Fruit fly (Drosophila melanogaster) whole organism, embryonic: ENCODE results near the gene 7B2.

Source experiments
- Adf1 ChIP-seq: fragments of 200-800 bp; sonication (Bioruptor generic); IDR thresholded peaks from 2 replicates; pipeline ENCODE4 v1.3.6; 2022; ENCODE audit warnings: missing biosample characterization, missing genetic modification characterization
- Aef1 ChIP-seq: fragments of 200-800 bp; sonication (Bioruptor generic); IDR thresholded peaks from 3 replicates; pipeline ENCODE4 v1.3.6; 2022; ENCODE audit warnings: missing biosample characterization, missing genetic modification characterization
- BEAF-32 ChIP-seq: fragments of 200-800 bp; sonication (Bioruptor generic); optimal IDR thresholded peaks from 3 replicates; lab custom pipeline; 2017; ENCODE audit warnings: missing biosample characterization, missing genetic modification characterization, mild to moderate bottlenecking, moderate library complexity, missing genetic modification reagents
- CG10267 ChIP-seq: fragments of 200-800 bp; sonication (Bioruptor generic); optimal IDR thresholded peaks from 2 replicates; lab custom pipeline; 2018; ENCODE audit warnings: missing biosample characterization, mild to moderate bottlenecking, missing genetic modification characterization, moderate library complexity
- CG11093 ChIP-seq: fragments of 200-800 bp; sonication (Bioruptor generic); IDR thresholded peaks from 3 replicates; pipeline ENCODE4 v1.3.6; 2022; ENCODE audit warnings: missing biosample characterization, missing genetic modification characterization
- CG1233 ChIP-seq: fragments of 200-800 bp; sonication (Bioruptor generic); optimal IDR thresholded peaks from 4 replicates; lab custom pipeline; 2018; ENCODE audit warnings: missing biosample characterization, mild to moderate bottlenecking, missing genetic modification characterization
- CG13775 ChIP-seq: fragments of 200-800 bp; sonication (Bioruptor generic); optimal IDR thresholded peaks from 3 replicates; lab custom pipeline; 2017; ENCODE audit warnings: missing biosample characterization, mild to moderate bottlenecking, missing genetic modification characterization
- CG14860 ChIP-seq: fragments of 200-800 bp; sonication (Bioruptor generic); IDR thresholded peaks from 3 replicates; pipeline ENCODE4 v1.3.6; 2022; ENCODE audit warnings: missing biosample characterization, missing genetic modification characterization; ENCODE audit not compliant: partially characterized antibody
- CG16815 ChIP-seq: fragments of 200-800 bp; sonication (Bioruptor generic); optimal IDR thresholded peaks from 3 replicates; lab custom pipeline; 2017; ENCODE audit warnings: missing biosample characterization, mild to moderate bottlenecking, missing genetic modification characterization
- CG18476 ChIP-seq: fragments of 200-800 bp; sonication (Bioruptor generic); optimal IDR thresholded peaks from 2 replicates; lab custom pipeline; 2016; ENCODE audit warnings: missing biosample characterization, mild to moderate bottlenecking, missing genetic modification characterization
- CG18599 ChIP-seq: fragments of 200-800 bp; sonication (Bioruptor generic); optimal IDR thresholded peaks from 3 replicates; lab custom pipeline; 2017; ENCODE audit warnings: missing biosample characterization, missing genetic modification characterization, mild to moderate bottlenecking, moderate library complexity, missing genetic modification reagents
- CG2129 ChIP-seq: fragments of 200-800 bp; sonication (Bioruptor generic); IDR thresholded peaks from 2 replicates; pipeline ENCODE4 v1.3.6; 2022; ENCODE audit warnings: missing biosample characterization, missing genetic modification characterization; ENCODE audit not compliant: partially characterized antibody
- CG2712 ChIP-seq: fragments of 200-800 bp; optimal IDR thresholded peaks from 3 replicates; lab custom pipeline; 2019; ENCODE audit warnings: missing biosample characterization, mild to moderate bottlenecking, missing genetic modification characterization, moderate library complexity
- CG2875 ChIP-seq: fragments of 200-800 bp; sonication (Bioruptor generic); optimal IDR thresholded peaks from 2 replicates; lab custom pipeline; 2017; ENCODE audit warnings: missing biosample characterization, mild to moderate bottlenecking, missing genetic modification characterization, missing genetic modification reagents
- CG30431 ChIP-seq: fragments of 200-800 bp; sonication (Bioruptor generic); optimal IDR thresholded peaks from 2 replicates; lab custom pipeline; 2017; ENCODE audit warnings: missing biosample characterization, missing genetic modification characterization
- CG4282 ChIP-seq: fragments of 200-800 bp; sonication (Bioruptor generic); optimal IDR thresholded peaks from 2 replicates; lab custom pipeline; 2016; ENCODE audit warnings: missing biosample characterization, missing genetic modification characterization
- CG8281 ChIP-seq: fragments of 200-800 bp; sonication (Bioruptor generic); optimal IDR thresholded peaks from 2 replicates; lab custom pipeline; 2018; ENCODE audit warnings: missing biosample characterization, mild to moderate bottlenecking, missing genetic modification characterization, moderate library complexity
- CG8290 ChIP-seq, 3 experiments: fragments of 200-800 bp; sonication (Bioruptor generic); optimal IDR thresholded peaks; 2 replicates each; lab custom pipeline; 2016 to 2019; ENCODE audit warnings: missing biosample characterization in 3 of 3, missing genetic modification characterization in 3 of 3, mild to moderate bottlenecking in 2 of 3, moderate library complexity in 1 of 3
- CG8765 ChIP-seq: fragments of 200-800 bp; sonication (Bioruptor generic); IDR thresholded peaks from 2 replicates; pipeline ENCODE4 v1.3.6; 2022; ENCODE audit warnings: missing biosample characterization, missing genetic modification characterization
- CG8944 ChIP-seq: fragments of 200-800 bp; sonication (Bioruptor generic); optimal IDR thresholded peaks from 3 replicates; lab custom pipeline; 2016; ENCODE audit warnings: missing biosample characterization, missing genetic modification characterization
- D19A ChIP-seq: fragments of 200-800 bp; optimal IDR thresholded peaks from 3 replicates; lab custom pipeline; 2019; ENCODE audit warnings: missing biosample characterization, mild to moderate bottlenecking, missing genetic modification characterization, moderate library complexity
- Dip3 ChIP-seq: fragments of 200-800 bp; sonication (Bioruptor generic); optimal IDR thresholded peaks from 3 replicates; lab custom pipeline; 2016; ENCODE audit warnings: missing biosample characterization, missing genetic modification characterization
- Ets97D ChIP-seq: fragments of 200-800 bp; sonication (Bioruptor generic); optimal IDR thresholded peaks from 3 replicates; lab custom pipeline; 2016; ENCODE audit warnings: missing biosample characterization, missing genetic modification characterization
- MESR4 ChIP-seq: fragments of 200-800 bp; sonication (Bioruptor generic); optimal IDR thresholded peaks from 2 replicates; lab custom pipeline; 2018; ENCODE audit warnings: missing biosample characterization, mild to moderate bottlenecking, missing genetic modification characterization, moderate library complexity
- Opbp ChIP-seq: fragments of 200-800 bp; sonication (Bioruptor generic); IDR thresholded peaks from 3 replicates; pipeline ENCODE4 v1.3.6; 2022; ENCODE audit warnings: missing biosample characterization, missing genetic modification characterization; ENCODE audit not compliant: partially characterized antibody
- Ptx1 ChIP-seq: fragments of 200-800 bp; sonication (Bioruptor generic); IDR thresholded peaks from 2 replicates; pipeline ENCODE4 v1.3.6; 2022; ENCODE audit warnings: missing biosample characterization, missing genetic modification characterization
- Six4 ChIP-seq: fragments of 200-800 bp; sonication (Bioruptor generic); optimal IDR thresholded peaks from 2 replicates; lab custom pipeline; 2016; ENCODE audit warnings: missing biosample characterization, missing genetic modification characterization
- Sry-β ChIP-seq: fragments of 200-800 bp; sonication (Bioruptor generic); optimal IDR thresholded peaks from 2 replicates; lab custom pipeline; 2018; ENCODE audit warnings: missing biosample characterization, mild to moderate bottlenecking, missing genetic modification characterization, moderate library complexity
- Ssrp ChIP-seq: fragments of 200-800 bp; sonication (Bioruptor generic); optimal IDR thresholded peaks from 2 replicates; lab custom pipeline; 2018; ENCODE audit warnings: missing biosample characterization, mild to moderate bottlenecking, missing genetic modification characterization, moderate library complexity
- ase ChIP-seq: fragments of 200-800 bp; sonication (Bioruptor generic); IDR thresholded peaks from 3 replicates; pipeline ENCODE4 v1.3.6; 2022; ENCODE audit warnings: missing biosample characterization, missing genetic modification characterization
- bigmax ChIP-seq: fragments of 200-800 bp; sonication (Bioruptor generic); optimal IDR thresholded peaks from 2 replicates; lab custom pipeline; 2018; ENCODE audit warnings: missing biosample characterization, mild to moderate bottlenecking, missing genetic modification characterization
- cas ChIP-seq: fragments of 200-800 bp; sonication (Bioruptor generic); IDR thresholded peaks from 2 replicates; pipeline ENCODE4 v1.3.6; 2022; ENCODE audit warnings: missing biosample characterization, missing genetic modification characterization
- cg ChIP-seq: fragments of 200-800 bp; sonication (Bioruptor generic); optimal IDR thresholded peaks from 3 replicates; lab custom pipeline; 2019; ENCODE audit warnings: missing biosample characterization, mild to moderate bottlenecking, missing genetic modification characterization, moderate library complexity
- chinmo ChIP-seq: fragments of 200-800 bp; sonication (Bioruptor generic); IDR thresholded peaks from 4 replicates; pipeline ENCODE4 v1.3.6; 2022; ENCODE audit warnings: missing biosample characterization, missing genetic modification characterization; ENCODE audit not compliant: partially characterized antibody
- ci ChIP-seq: fragments of 200-800 bp; sonication (Bioruptor generic); IDR thresholded peaks from 3 replicates; pipeline ENCODE4 v1.3.6; 2022; ENCODE audit warnings: missing biosample characterization, missing genetic modification characterization
- fru ChIP-seq: fragments of >200 bp; optimal IDR thresholded peaks from 2 replicates; lab custom pipeline; 2017
- fu2 ChIP-seq: fragments of 200-800 bp; sonication (Bioruptor generic); optimal IDR thresholded peaks from 2 replicates; lab custom pipeline; 2016; ENCODE audit warnings: missing biosample characterization, missing genetic modification characterization
- hbn ChIP-seq: fragments of 200-800 bp; sonication (Bioruptor generic); IDR thresholded peaks from 2 replicates; pipeline ENCODE4 v1.3.6; 2022; ENCODE audit warnings: missing biosample characterization, missing genetic modification characterization; ENCODE audit not compliant: partially characterized antibody
- insv ChIP-seq, 2 experiments: fragments of 200-800 bp; sonication (Bioruptor generic); optimal IDR thresholded peaks; 3 replicates each; lab custom pipeline; 2016 to 2018; ENCODE audit warnings: missing biosample characterization in 2 of 2, missing genetic modification characterization in 2 of 2
- jing ChIP-seq: fragments of 200-800 bp; sonication (Bioruptor generic); optimal IDR thresholded peaks from 2 replicates; lab custom pipeline; 2018; ENCODE audit warnings: missing biosample characterization, mild to moderate bottlenecking, missing genetic modification characterization
- lola ChIP-seq, 3 experiments: fragments of >200 bp in 2 of 3; fragments of 200-800 bp in 1 of 3; sonication (Bioruptor generic) in 1 of 3; optimal IDR thresholded peaks; 2 replicates each; lab custom pipeline; 2017 to 2019; ENCODE audit warnings: missing biosample characterization in 3 of 3, missing genetic modification characterization in 3 of 3, mild to moderate bottlenecking in 1 of 3, moderate library complexity in 1 of 3
- nerfin-1 ChIP-seq: fragments of 200-800 bp; sonication (Bioruptor generic); optimal IDR thresholded peaks from 3 replicates; lab custom pipeline; 2019; ENCODE audit warnings: missing biosample characterization, mild to moderate bottlenecking, missing genetic modification characterization, moderate library complexity
- odd ChIP-seq: fragments of 200-800 bp; sonication (Bioruptor generic); optimal IDR thresholded peaks from 2 replicates; lab custom pipeline; 2017; ENCODE audit warnings: missing biosample characterization, mild to moderate bottlenecking, missing genetic modification characterization
- scrt ChIP-seq: fragments of 200-800 bp; sonication (Bioruptor generic); optimal IDR thresholded peaks from 2 replicates; lab custom pipeline; 2018; ENCODE audit warnings: missing biosample characterization, mild to moderate bottlenecking, missing genetic modification characterization, moderate library complexity
- sd ChIP-seq: fragments of 200-800 bp; sonication (Bioruptor generic); optimal IDR thresholded peaks from 3 replicates; lab custom pipeline; 2018; ENCODE audit warnings: missing biosample characterization, mild to moderate bottlenecking, missing genetic modification characterization, moderate library complexity
- slp2 ChIP-seq: fragments of 200-800 bp; sonication (Bioruptor generic); optimal IDR thresholded peaks from 2 replicates; lab custom pipeline; 2016; ENCODE audit warnings: missing biosample characterization, missing genetic modification characterization
- sna ChIP-seq: fragments of 200-800 bp; sonication (Bioruptor generic); IDR thresholded peaks from 2 replicates; pipeline ENCODE4 v1.3.6; 2022; ENCODE audit warnings: missing biosample characterization, missing genetic modification characterization; ENCODE audit not compliant: partially characterized antibody
- trh ChIP-seq: fragments of 200-800 bp; sonication (Bioruptor generic); optimal IDR thresholded peaks from 2 replicates; lab custom pipeline; 2016; ENCODE audit warnings: missing biosample characterization, missing genetic modification characterization

7B2 gene

dm6 chr3R:5361681-5362319 is 14.8 kb upstream of the 7B2 start (continued):
- TF ChIP-seq nerfin-1 (tag; lab: Kevin White, UChicago) (peak; percentile 47), bigmax (GFP tag; lab: Kevin White, UChicago) (no peak), scrt (GFP tag; lab: Kevin White, UChicago) (no peak), fu2 (peak; percentile 70), Aef1 (GFP tag; lab: Robert Waterston, UW) (peak; percentile 75), CG13775 (GFP tag; lab: Kevin White, UChicago) (peak; percentile 63), CG16815 (peak; percentile 68), sna (GFP tag; lab: Robert Waterston, UW) (no peak), cas (peak; percentile 65), CG30431 (peak; percentile 74), trh (GFP tag; lab: Kevin White, UChicago) (no peak), CG14860 (GFP tag; lab: Robert Waterston, UW) (no peak), Ssrp (tag; lab: Kevin White, UChicago) (peak; percentile 72), D19A (tag; lab: Kevin White, UChicago) (peak; percentile 66), Ptx1 (GFP tag; lab: Robert Waterston, UW) (peak; percentile 90), Six4 (GFP tag; lab: Kevin White, UChicago) (peak; percentile 70), CG2129 (no peak), chinmo (GFP tag; lab: Robert Waterston, UW) (0 out of 4 replicates have a peak, but pooled peaks have one; percentile 67), cg (no peak), CG10267 (tag; lab: Kevin White, UChicago) (peak; percentile 66), CG11093 (GFP tag; lab: Robert Waterston, UW) (peak; percentile 82), CG2712 (tag; lab: Kevin White, UChicago) (peak; percentile 87), Ets97D (peak; percentile 43), CG1233 (peak; percentile 61), sd (peak; percentile 61), CG8944 (peak; percentile 76), MESR4 (GFP tag; lab: Kevin White, UChicago) (no peak), CG18476 (GFP tag; lab: Kevin White, UChicago) (peak; percentile 66), CG8290 (GFP tag; optimal IDR thresholded peaks at IDR 0.05; lab: Kevin White, UChicago) (no peak), CG8290 (tag; optimal IDR thresholded peaks at IDR 0.05; lab: Kevin White, UChicago) (peak in 1 of 2 experiments; percentile 87), CG2875 (GFP tag; lab: Kevin White, UChicago) (peak; percentile 55), CG4282 (GFP tag; lab: Kevin White, UChicago) (peak; percentile 44), lola (GFP tag; optimal IDR thresholded peaks at IDR 0.05; lab: Kevin White, UChicago) (peak in 1 of 3 experiments; percentile 60), CG8281 (tag; lab: Kevin White, UChicago) (peak; percentile 41), ase (GFP tag; lab: Robert Waterston, UW) (peak; percentile 81), hbn (no peak), CG18599 (GFP tag; lab: Kevin White, UChicago) (peak; percentile 88), jing (GFP tag; lab: Kevin White, UChicago) (peak; percentile 62), odd (GFP tag; lab: Kevin White, UChicago) (peak; percentile 67), BEAF-32 (GFP tag; lab: Kevin White, UChicago) (no peak), CG8765 (peak; percentile 64; the same call in 1 of the 2 replicates), Opbp (no peak), insv (GFP tag; optimal IDR thresholded peaks at IDR 0.05; lab: Kevin White, UChicago) (no peak), Adf1 (peak; percentile 72), Sry-β (GFP tag; lab: Kevin White, UChicago) (no peak), fru (no peak), Dip3 (GFP tag; lab: Kevin White, UChicago) (peak; percentile 85), slp2 (GFP tag; lab: Kevin White, UChicago) (peak; percentile 52), ci (peak; percentile 92)
